Fruit fly (Drosophila melanogaster) whole organism, prepupa: Measurements from ENCODE around the gene CG6026.
A peak's percentile ranks its signal among the peaks of the same experiment; 100 is the strongest.

Experiments used
- Blimp-1 ChIP-seq: fragments of 200-800 bp; sonication (Bioruptor generic); optimal IDR thresholded peaks from 3 replicates; lab custom pipeline; 2017; ENCODE audit warnings: missing biosample characterization, missing genetic modification characterization, mild to moderate bottlenecking, moderate library complexity, missing genetic modification reagents
- CG10631 ChIP-seq: fragments of 200-800 bp; sonication (Bioruptor generic); optimal IDR thresholded peaks from 2 replicates; lab custom pipeline; 2016; ENCODE audit warnings: missing biosample characterization, missing genetic modification characterization
- CG10669 ChIP-seq: fragments of 200-800 bp; sonication (Bioruptor generic); optimal IDR thresholded peaks from 3 replicates; lab custom pipeline; 2018; ENCODE audit warnings: missing biosample characterization, mild to moderate bottlenecking, missing genetic modification characterization, moderate library complexity
- CG11294 ChIP-seq: fragments of 200-800 bp; sonication (Bioruptor generic); IDR thresholded peaks from 2 replicates; pipeline ENCODE4 v1.3.6; 2022; ENCODE audit warnings: missing biosample characterization, missing genetic modification characterization
- CG11902 ChIP-seq: fragments of 200-800 bp; sonication (Bioruptor generic); optimal IDR thresholded peaks from 3 replicates; lab custom pipeline; 2016; ENCODE audit warnings: missing biosample characterization, missing genetic modification characterization
- CG15336 ChIP-seq: fragments of 200-800 bp; sonication (Bioruptor generic); IDR thresholded peaks from 2 replicates; pipeline ENCODE4 v1.3.6; 2022; ENCODE audit warnings: missing biosample characterization, missing genetic modification characterization
- CG1621 ChIP-seq: fragments of 200-800 bp; sonication (Bioruptor generic); optimal IDR thresholded peaks from 3 replicates; lab custom pipeline; 2018; ENCODE audit warnings: missing biosample characterization, mild to moderate bottlenecking, missing genetic modification characterization
- CG16779 ChIP-seq: fragments of 200-800 bp; sonication (Bioruptor generic); optimal IDR thresholded peaks from 3 replicates; lab custom pipeline; 2017; ENCODE audit warnings: missing biosample characterization, mild to moderate bottlenecking, missing genetic modification characterization
- CG3032 ChIP-seq: fragments of 200-800 bp; optimal IDR thresholded peaks from 2 replicates; lab custom pipeline; 2019; ENCODE audit warnings: missing biosample characterization, mild to moderate bottlenecking, missing genetic modification characterization, moderate library complexity
- CG3919 ChIP-seq: fragments of 200-800 bp; sonication (Bioruptor generic); optimal IDR thresholded peaks from 3 replicates; lab custom pipeline; 2016; ENCODE audit warnings: missing biosample characterization, missing genetic modification characterization
- CG4318 ChIP-seq: fragments of 200-800 bp; sonication (Bioruptor generic); optimal IDR thresholded peaks from 3 replicates; lab custom pipeline; 2017; ENCODE audit warnings: missing biosample characterization, mild to moderate bottlenecking, missing genetic modification characterization
- CG6163 ChIP-seq: fragments of 200-800 bp; sonication (Bioruptor generic); IDR thresholded peaks from 3 replicates; pipeline ENCODE4 v1.3.6; 2022; ENCODE audit warnings: missing biosample characterization, missing genetic modification characterization
- CG6276 ChIP-seq: fragments of 200-800 bp; sonication (Bioruptor generic); optimal IDR thresholded peaks from 2 replicates; lab custom pipeline; 2017; ENCODE audit warnings: missing biosample characterization, mild to moderate bottlenecking, missing genetic modification characterization
- CG6792 ChIP-seq: fragments of 200-800 bp; sonication (Bioruptor generic); optimal IDR thresholded peaks from 3 replicates; lab custom pipeline; 2016; ENCODE audit warnings: missing biosample characterization, missing genetic modification characterization
- CG6854 ChIP-seq: fragments of 200-800 bp; sonication (Bioruptor generic); optimal IDR thresholded peaks from 2 replicates; lab custom pipeline; 2017; ENCODE audit warnings: missing biosample characterization, mild to moderate bottlenecking, missing genetic modification characterization
- CG7368 ChIP-seq: fragments of 200-800 bp; sonication (Bioruptor generic); optimal IDR thresholded peaks from 3 replicates; lab custom pipeline; 2016; ENCODE audit warnings: missing biosample characterization, missing genetic modification characterization
- CG8119 ChIP-seq: fragments of 200-800 bp; sonication (Bioruptor generic); IDR thresholded peaks from 3 replicates; pipeline ENCODE4 v1.3.6; 2022; ENCODE audit warnings: missing biosample characterization, missing genetic modification characterization
- CG8319 ChIP-seq: fragments of 200-800 bp; sonication (Bioruptor generic); optimal IDR thresholded peaks from 3 replicates; lab custom pipeline; 2016; ENCODE audit warnings: missing biosample characterization, missing genetic modification characterization
- CG8632 ChIP-seq: fragments of 200-800 bp; sonication (Bioruptor generic); optimal IDR thresholded peaks from 3 replicates; lab custom pipeline; 2016; ENCODE audit warnings: missing biosample characterization, missing genetic modification characterization
- CG9139 ChIP-seq: fragments of 200-800 bp; sonication (Bioruptor generic); optimal IDR thresholded peaks from 3 replicates; lab custom pipeline; 2017; ENCODE audit warnings: missing biosample characterization, mild to moderate bottlenecking, missing genetic modification characterization
- Eip75B ChIP-seq: fragments of 200-800 bp; sonication (Bioruptor generic); optimal IDR thresholded peaks from 3 replicates; lab custom pipeline; 2016; ENCODE audit warnings: missing biosample characterization, missing genetic modification characterization
- Eip78C ChIP-seq: fragments of 200-800 bp; sonication (Bioruptor generic); peaks from one replicate; lab custom pipeline; 2016; ENCODE audit warnings: missing biosample characterization, missing genetic modification characterization
- Eip93F ChIP-seq: fragments of 200-800 bp; sonication (Bioruptor generic); optimal IDR thresholded peaks from 2 replicates; lab custom pipeline; 2016; ENCODE audit warnings: missing biosample characterization, mild to moderate bottlenecking, missing genetic modification characterization
- Ets21C ChIP-seq: fragments of 200-800 bp; sonication (Bioruptor generic); optimal IDR thresholded peaks from 3 replicates; lab custom pipeline; 2016; ENCODE audit warnings: missing biosample characterization, missing genetic modification characterization
- Gug ChIP-seq: fragments of 200-800 bp; sonication (Bioruptor generic); IDR thresholded peaks from 2 replicates; pipeline ENCODE4 v1.3.6; 2022; ENCODE audit warnings: missing biosample characterization, missing genetic modification characterization
- Hr38 ChIP-seq: sonication (Bioruptor generic); optimal IDR thresholded peaks from 2 replicates; lab custom pipeline; 2016; ENCODE audit warnings: missing biosample characterization, missing genetic modification characterization
- Hr4 ChIP-seq: fragments of 200-800 bp; sonication (Bioruptor generic); optimal IDR thresholded peaks from 3 replicates; lab custom pipeline; 2016; ENCODE audit warnings: missing biosample characterization, missing genetic modification characterization
- Lpt ChIP-seq: fragments of 200-800 bp; sonication (Bioruptor generic); optimal IDR thresholded peaks from 3 replicates; lab custom pipeline; 2016; ENCODE audit warnings: missing biosample characterization, missing genetic modification characterization
- OdsH ChIP-seq: fragments of 200-800 bp; sonication (Bioruptor generic); optimal IDR thresholded peaks from 3 replicates; lab custom pipeline; 2016; ENCODE audit warnings: missing biosample characterization, missing genetic modification characterization
- Smox ChIP-seq: fragments of 200-800 bp; sonication (Bioruptor generic); optimal IDR thresholded peaks from 3 replicates; lab custom pipeline; 2016; ENCODE audit warnings: missing biosample characterization, missing genetic modification characterization
- Sox102F ChIP-seq: fragments of 200-800 bp; sonication (Bioruptor generic); optimal IDR thresholded peaks from 2 replicates; lab custom pipeline; 2016; ENCODE audit warnings: missing biosample characterization, mild to moderate bottlenecking, missing genetic modification characterization
- Sox14 ChIP-seq: fragments of 200-800 bp; sonication (Bioruptor generic); optimal IDR thresholded peaks from 3 replicates; lab custom pipeline; 2016; ENCODE audit warnings: missing biosample characterization, missing genetic modification characterization
- Sox15 ChIP-seq: fragments of 200-800 bp; sonication (Bioruptor generic); optimal IDR thresholded peaks from 3 replicates; lab custom pipeline; 2016; ENCODE audit warnings: missing biosample characterization, missing genetic modification characterization
- achi ChIP-seq: fragments of 200-800 bp; sonication (Bioruptor generic); optimal IDR thresholded peaks from 3 replicates; lab custom pipeline; 2016; ENCODE audit warnings: missing biosample characterization, missing genetic modification characterization
- acj6 ChIP-seq: fragments of 200-800 bp; sonication (Bioruptor generic); optimal IDR thresholded peaks from 3 replicates; lab custom pipeline; 2016; ENCODE audit warnings: missing biosample characterization, missing genetic modification characterization
- cyc ChIP-seq: fragments of 200-800 bp; sonication (Bioruptor generic); optimal IDR thresholded peaks from 3 replicates; lab custom pipeline; 2016; ENCODE audit warnings: missing biosample characterization, missing genetic modification characterization
- dac ChIP-seq: fragments of 200-800 bp; sonication (Bioruptor generic); optimal IDR thresholded peaks from 2 replicates; lab custom pipeline; 2017; ENCODE audit warnings: missing biosample characterization, mild to moderate bottlenecking, missing genetic modification characterization
- eg ChIP-seq: fragments of 200-800 bp; sonication (Bioruptor generic); IDR thresholded peaks from 3 replicates; pipeline ENCODE4 v1.3.6; 2022; ENCODE audit warnings: missing biosample characterization, missing genetic modification characterization
- esn ChIP-seq: fragments of 200-800 bp; sonication (Bioruptor generic); optimal IDR thresholded peaks from 2 replicates; lab custom pipeline; 2016; ENCODE audit warnings: missing biosample characterization, mild to moderate bottlenecking, missing genetic modification characterization, moderate library complexity
- fd59A ChIP-seq: fragments of 200-800 bp; sonication (Bioruptor generic); optimal IDR thresholded peaks from 2 replicates; lab custom pipeline; 2017; ENCODE audit warnings: missing biosample characterization, mild to moderate bottlenecking, missing genetic modification characterization, missing genetic modification reagents
- fd85E ChIP-seq: fragments of 200-800 bp; sonication (Bioruptor generic); optimal IDR thresholded peaks from 3 replicates; lab custom pipeline; 2016; ENCODE audit warnings: missing biosample characterization, missing genetic modification characterization
- net ChIP-seq: fragments of 200-800 bp; sonication (Bioruptor generic); optimal IDR thresholded peaks from 3 replicates; lab custom pipeline; 2016; ENCODE audit warnings: missing biosample characterization, missing genetic modification characterization
- salr ChIP-seq, 2 experiments: fragments of 200-800 bp; sonication (Bioruptor generic); optimal IDR thresholded peaks; 3 replicates each; lab custom pipeline; 2016 to 2018; ENCODE audit warnings: missing biosample characterization in 2 of 2, missing genetic modification characterization in 2 of 2, mild to moderate bottlenecking in 1 of 2
- spab ChIP-seq: fragments of 200-800 bp; sonication (Bioruptor generic); optimal IDR thresholded peaks from 2 replicates; lab custom pipeline; 2017; ENCODE audit warnings: missing biosample characterization, mild to moderate bottlenecking, missing genetic modification characterization, missing genetic modification reagents
- svp ChIP-seq: fragments of 200-800 bp; sonication (Bioruptor generic); peaks from one replicate; lab custom pipeline; 2016; ENCODE audit warnings: missing biosample characterization, missing genetic modification characterization
- topi ChIP-seq: fragments of 200-800 bp; sonication (Bioruptor generic); optimal IDR thresholded peaks from 3 replicates; lab custom pipeline; 2016; ENCODE audit warnings: missing biosample characterization, missing genetic modification characterization

CG6026 gene

DNA sequence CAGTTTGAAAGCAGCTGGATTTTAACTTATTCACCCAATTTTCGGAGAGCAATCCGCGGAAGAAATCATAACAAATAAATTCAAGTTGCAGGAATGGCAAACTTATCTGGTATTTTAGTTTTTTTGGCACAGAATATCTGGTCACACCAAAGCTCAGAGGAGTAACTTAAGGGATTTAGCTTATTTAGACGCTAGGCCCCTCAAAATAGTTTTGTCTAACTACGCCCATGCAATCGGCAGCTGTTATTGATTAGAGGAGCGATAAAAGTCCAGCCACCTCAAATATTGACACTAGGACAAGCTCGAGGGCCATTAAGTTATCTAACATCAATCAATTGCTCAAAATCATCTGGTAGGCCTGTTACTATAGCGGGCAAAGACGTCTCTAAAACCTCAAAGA lies 4.6 kb upstream of the CG6026 start, which contains the start of the genes GatA and P5cr (continued):
- TF ChIP-seq Eip75B = peak; percentile 82
- TF ChIP-seq eg (GFP tag; lab: Robert Waterston, UW) = peak; percentile 93
- TF ChIP-seq fd85E (GFP tag; lab: Kevin White, UChicago) = no peak
- TF ChIP-seq CG8632 (GFP tag; lab: Kevin White, UChicago) = peak; percentile 51
- peak; percentile 69 for TF ChIP-seq CG3032 (tag; lab: Kevin White, UChicago)
- TF ChIP-seq acj6 (GFP tag; lab: Kevin White, UChicago) = peak; percentile 87
- TF ChIP-seq cyc (GFP tag; lab: Kevin White, UChicago) = peak; percentile 82
- TF ChIP-seq salr (GFP tag; optimal IDR thresholded peaks at IDR 0.05; lab: Kevin White, UChicago) = peak in 1 of 2 experiments; percentile 67
- no peak for TF ChIP-seq Smox (GFP tag; lab: Kevin White, UChicago)
- no peak for TF ChIP-seq Eip93F (GFP tag; lab: Kevin White, UChicago)
- TF ChIP-seq Hr38 (GFP tag; lab: Kevin White, UChicago) = peak; percentile 78
- no peak for TF ChIP-seq Sox102F
- TF ChIP-seq net (GFP tag; lab: Kevin White, UChicago) = peak; percentile 89
- TF ChIP-seq CG15336 (GFP tag; lab: Robert Waterston, UW) = peak; percentile 67
- peak; percentile 94 for TF ChIP-seq Eip78C (GFP tag; lab: Kevin White, UChicago)
- no peak for TF ChIP-seq svp (GFP tag; lab: Kevin White, UChicago)
- TF ChIP-seq CG16779 (tag; lab: Kevin White, UChicago) = no peak
- TF ChIP-seq Hr4 = peak; percentile 91
- TF ChIP-seq CG7368 (GFP tag; lab: Kevin White, UChicago) = peak; percentile 77
- TF ChIP-seq Gug (GFP tag; lab: Robert Waterston, UW) = peak; percentile 72
- peak; percentile 75 for TF ChIP-seq Lpt (GFP tag; lab: Kevin White, UChicago)
- no peak for TF ChIP-seq CG10631 (GFP tag; lab: Kevin White, UChicago)
- no peak for TF ChIP-seq spab (GFP tag; lab: Kevin White, UChicago)
- TF ChIP-seq OdsH (GFP tag; lab: Kevin White, UChicago) = peak; percentile 85
- peak; percentile 68 for TF ChIP-seq Ets21C (GFP tag; lab: Kevin White, UChicago)
- peak; percentile 83 for TF ChIP-seq Sox14 (GFP tag; lab: Kevin White, UChicago)

DNA sequence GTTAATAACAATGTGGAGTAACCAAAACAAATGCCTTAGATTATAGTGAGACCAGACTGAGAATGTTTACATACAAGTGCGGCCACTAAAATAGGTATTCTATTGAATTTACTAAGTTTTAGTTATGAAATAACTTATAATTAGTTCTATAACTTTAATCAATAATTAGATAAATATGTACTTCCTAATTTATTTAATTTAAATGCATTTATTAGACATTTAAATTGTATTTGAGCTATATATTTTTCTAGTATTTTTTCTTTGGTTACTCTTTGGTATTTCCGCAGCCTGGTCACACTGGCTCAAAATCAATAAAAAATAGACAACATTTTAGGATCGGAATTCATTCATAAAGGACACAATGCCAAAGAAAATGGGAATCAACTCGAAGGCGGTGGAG lies 2.1 kb upstream of the CG6026 start, which contains the start of the genes Prp18 and CG6013:
Gene Prp18, minus strand, starts transcription at position 62 of the 400 bp plus-strand sequence.
Gene CG6013, plus strand, starts transcription at position 294 of the 400 bp plus-strand sequence.
- TF ChIP-seq svp (GFP tag; lab: Kevin White, UChicago) (no peak), CG15336 (GFP tag; lab: Robert Waterston, UW) (0 out of 2 replicates have a peak, but pooled peaks have one; percentile 25), CG6854 (GFP tag; lab: Kevin White, UChicago) (no peak), esn (peak; percentile 47), achi (GFP tag; lab: Kevin White, UChicago) (no peak), CG8119 (GFP tag; lab: Robert Waterston, UW) (no peak), CG11294 (no peak), Sox15 (GFP tag; lab: Kevin White, UChicago) (no peak), Lpt (GFP tag; lab: Kevin White, UChicago) (no peak), CG8319 (GFP tag; lab: Kevin White, UChicago) (no peak), Sox102F (no peak), Eip78C (GFP tag; lab: Kevin White, UChicago) (peak; percentile 34), CG9139 (GFP tag; lab: Kevin White, UChicago) (no peak), topi (GFP tag; lab: Kevin White, UChicago) (no peak), CG10631 (GFP tag; lab: Kevin White, UChicago) (peak; percentile 45), net (GFP tag; lab: Kevin White, UChicago) (no peak), CG3919 (GFP tag; lab: Kevin White, UChicago) (no peak), dac (GFP tag; lab: Kevin White, UChicago) (no peak), cyc (GFP tag; lab: Kevin White, UChicago) (no peak), Sox14 (GFP tag; lab: Kevin White, UChicago) (peak; percentile 12), CG10669 (GFP tag; lab: Kevin White, UChicago) (no peak), Hr4 (peak; percentile 1), CG8632 (GFP tag; lab: Kevin White, UChicago) (peak; percentile 30), CG11902 (no peak), CG6163 (no peak), Gug (GFP tag; lab: Robert Waterston, UW) (peak; percentile 23; the same call in 1 of the 2 replicates), CG6792 (peak; percentile 8), CG4318 (GFP tag; lab: Kevin White, UChicago) (no peak), acj6 (GFP tag; lab: Kevin White, UChicago) (peak; percentile 29), CG6276 (GFP tag; lab: Kevin White, UChicago) (no peak), CG3032 (tag; lab: Kevin White, UChicago) (peak; percentile 74), CG16779 (tag; lab: Kevin White, UChicago) (no peak), fd59A (GFP tag; lab: Kevin White, UChicago) (no peak), Ets21C (GFP tag; lab: Kevin White, UChicago) (no peak), spab (GFP tag; lab: Kevin White, UChicago) (no peak), Eip75B (no peak), Hr38 (GFP tag; lab: Kevin White, UChicago) (no peak), Blimp-1 (GFP tag; lab: Kevin White, UChicago) (no peak), eg (GFP tag; lab: Robert Waterston, UW) (no peak), Smox (GFP tag; lab: Kevin White, UChicago) (no peak), CG1621 (tag; lab: Kevin White, UChicago) (no peak), CG7368 (GFP tag; lab: Kevin White, UChicago) (no peak)
